Worm (Caenorhabditis elegans): Measurements from ENCODE around the gene cest-30.

ce11 chrV:5272619-5273074 lies 9.7 kb upstream of the cest-30 start:
- TF ChIP-seq xnd-1 (tag; optimal IDR thresholded peaks at IDR 0.05) (no peak), ceh-79 (tag; optimal IDR thresholded peaks at IDR 0.05) (no peak), ama-1 (optimal IDR thresholded peaks at IDR 0.05) (no peak), ama-1 (GFP tag; optimal IDR thresholded peaks at IDR 0.05) (no peak), efl-1 (GFP tag; optimal IDR thresholded peaks at IDR 0.05) (no peak), nhr-90 (tag; optimal IDR thresholded peaks at IDR 0.05) (no peak), nhr-179 (tag; optimal IDR thresholded peaks at IDR 0.05) (no peak), T26A5.8 (tag; optimal IDR thresholded peaks at IDR 0.05) (no peak), attf-5 (GFP tag; optimal IDR thresholded peaks at IDR 0.05) (no peak), ekl-4 (GFP tag; IDR thresholded peaks at IDR 0.05) (no peak)

All from whole organism, young adult.